Worm (Caenorhabditis elegans) whole organism, midembryonic: ENCODE measurements around the gene F22H10.11.

Experiments used
- flt-1 ChIP-seq: fragments of 200-800 bp; sonication (Bioruptor generic); IDR thresholded peaks from 2 replicates; pipeline ENCODE4 v1.3.6; 2022; ENCODE audit warnings: missing genetic modification characterization, missing compliant biosample characterization
- med-1 ChIP-seq: sonication (generic microtip); optimal IDR thresholded peaks from 2 replicates; lab custom pipeline; 2017; ENCODE audit warnings: missing genetic modification characterization, mild to moderate bottlenecking, missing compliant biosample characterization, antibody characterized with exemption, missing genetic modification reagents; ENCODE audit not compliant: insufficient read depth

DNA sequence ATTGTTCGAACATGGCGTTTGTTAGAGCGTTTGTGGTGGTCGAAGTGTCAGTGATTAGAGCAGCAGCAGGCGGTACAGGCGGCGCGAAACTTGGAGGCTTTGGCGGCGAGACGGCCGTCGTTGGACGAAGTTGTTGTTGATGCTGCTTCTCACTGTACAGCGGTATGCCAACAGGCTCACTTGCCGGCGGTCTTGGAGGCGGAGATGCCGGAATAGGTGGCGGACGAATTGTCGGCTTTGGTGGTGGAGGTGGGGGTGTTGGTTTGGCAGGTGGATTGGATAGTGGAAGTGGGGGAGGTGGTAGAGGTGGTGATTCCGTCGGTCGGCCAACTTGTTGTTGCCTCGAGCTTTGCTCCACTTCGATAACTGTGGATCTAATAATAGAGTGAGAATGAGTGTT lies 16.6 kb downstream of the F22H10.11 start:
- TF ChIP-seq med-1 (no peak), flt-1 (GFP tag; lab: Robert Waterston, UW) (peak; percentile 56; the same call in 1 of the 2 replicates)
